Fruit fly (Drosophila melanogaster) whole organism, prepupa: ENCODE measurements around the gene kibra.

Source experiments
- CG10669 ChIP-seq: fragments of 200-800 bp; sonication (Bioruptor generic); optimal IDR thresholded peaks from 3 replicates; lab custom pipeline; 2018; ENCODE audit warnings: missing biosample characterization, mild to moderate bottlenecking, missing genetic modification characterization, moderate library complexity
- CG11762 ChIP-seq: fragments of 200-800 bp; sonication (Bioruptor generic); optimal IDR thresholded peaks from 3 replicates; lab custom pipeline; 2016; ENCODE audit warnings: missing biosample characterization, missing genetic modification characterization; ENCODE audit not compliant: insufficient read depth
- CG15336 ChIP-seq: fragments of 200-800 bp; sonication (Bioruptor generic); IDR thresholded peaks from 2 replicates; pipeline ENCODE4 v1.3.6; 2022; ENCODE audit warnings: missing biosample characterization, missing genetic modification characterization
- CG1621 ChIP-seq: fragments of 200-800 bp; sonication (Bioruptor generic); optimal IDR thresholded peaks from 3 replicates; lab custom pipeline; 2018; ENCODE audit warnings: missing biosample characterization, mild to moderate bottlenecking, missing genetic modification characterization
- CG16779 ChIP-seq: fragments of 200-800 bp; sonication (Bioruptor generic); optimal IDR thresholded peaks from 3 replicates; lab custom pipeline; 2017; ENCODE audit warnings: missing biosample characterization, mild to moderate bottlenecking, missing genetic modification characterization
- CG3032 ChIP-seq: fragments of 200-800 bp; optimal IDR thresholded peaks from 2 replicates; lab custom pipeline; 2019; ENCODE audit warnings: missing biosample characterization, mild to moderate bottlenecking, missing genetic modification characterization, moderate library complexity
- CG31627 ChIP-seq: fragments of 200-800 bp; sonication (Bioruptor generic); optimal IDR thresholded peaks from 3 replicates; lab custom pipeline; 2016; ENCODE audit warnings: missing biosample characterization, missing genetic modification characterization
- CG32006 ChIP-seq: fragments of 200-800 bp; sonication (Bioruptor generic); optimal IDR thresholded peaks from 3 replicates; lab custom pipeline; 2017; ENCODE audit warnings: missing biosample characterization, mild to moderate bottlenecking, missing genetic modification characterization
- CG3919 ChIP-seq: fragments of 200-800 bp; sonication (Bioruptor generic); optimal IDR thresholded peaks from 3 replicates; lab custom pipeline; 2016; ENCODE audit warnings: missing biosample characterization, missing genetic modification characterization
- CG6792 ChIP-seq: fragments of 200-800 bp; sonication (Bioruptor generic); optimal IDR thresholded peaks from 3 replicates; lab custom pipeline; 2016; ENCODE audit warnings: missing biosample characterization, missing genetic modification characterization
- CG6808 ChIP-seq: fragments of 200-800 bp; sonication (Bioruptor generic); optimal IDR thresholded peaks from 3 replicates; lab custom pipeline; 2017; ENCODE audit warnings: missing biosample characterization, missing genetic modification characterization, mild to moderate bottlenecking, moderate library complexity, missing genetic modification reagents
- CG6854 ChIP-seq: fragments of 200-800 bp; sonication (Bioruptor generic); optimal IDR thresholded peaks from 2 replicates; lab custom pipeline; 2017; ENCODE audit warnings: missing biosample characterization, mild to moderate bottlenecking, missing genetic modification characterization
- CG7368 ChIP-seq: fragments of 200-800 bp; sonication (Bioruptor generic); optimal IDR thresholded peaks from 3 replicates; lab custom pipeline; 2016; ENCODE audit warnings: missing biosample characterization, missing genetic modification characterization
- CG8119 ChIP-seq: fragments of 200-800 bp; sonication (Bioruptor generic); IDR thresholded peaks from 3 replicates; pipeline ENCODE4 v1.3.6; 2022; ENCODE audit warnings: missing biosample characterization, missing genetic modification characterization
- CG9139 ChIP-seq: fragments of 200-800 bp; sonication (Bioruptor generic); optimal IDR thresholded peaks from 3 replicates; lab custom pipeline; 2017; ENCODE audit warnings: missing biosample characterization, mild to moderate bottlenecking, missing genetic modification characterization
- Eip75B ChIP-seq: fragments of 200-800 bp; sonication (Bioruptor generic); optimal IDR thresholded peaks from 3 replicates; lab custom pipeline; 2016; ENCODE audit warnings: missing biosample characterization, missing genetic modification characterization
- Eip78C ChIP-seq: fragments of 200-800 bp; sonication (Bioruptor generic); peaks from one replicate; lab custom pipeline; 2016; ENCODE audit warnings: missing biosample characterization, missing genetic modification characterization
- Ets21C ChIP-seq: fragments of 200-800 bp; sonication (Bioruptor generic); optimal IDR thresholded peaks from 3 replicates; lab custom pipeline; 2016; ENCODE audit warnings: missing biosample characterization, missing genetic modification characterization
- Ets96B ChIP-seq: fragments of 200-800 bp; optimal IDR thresholded peaks from 2 replicates; lab custom pipeline; 2019; ENCODE audit warnings: missing biosample characterization, mild to moderate bottlenecking, missing genetic modification characterization, moderate library complexity
- Gug ChIP-seq: fragments of 200-800 bp; sonication (Bioruptor generic); IDR thresholded peaks from 2 replicates; pipeline ENCODE4 v1.3.6; 2022; ENCODE audit warnings: missing biosample characterization, missing genetic modification characterization
- Hr38 ChIP-seq: sonication (Bioruptor generic); optimal IDR thresholded peaks from 2 replicates; lab custom pipeline; 2016; ENCODE audit warnings: missing biosample characterization, missing genetic modification characterization
- Hr39 ChIP-seq: fragments of 200-800 bp; sonication (Bioruptor generic); optimal IDR thresholded peaks from 2 replicates; lab custom pipeline; 2016; ENCODE audit warnings: missing biosample characterization, missing genetic modification characterization
- Hr4 ChIP-seq: fragments of 200-800 bp; sonication (Bioruptor generic); optimal IDR thresholded peaks from 3 replicates; lab custom pipeline; 2016; ENCODE audit warnings: missing biosample characterization, missing genetic modification characterization
- Lpt ChIP-seq: fragments of 200-800 bp; sonication (Bioruptor generic); optimal IDR thresholded peaks from 3 replicates; lab custom pipeline; 2016; ENCODE audit warnings: missing biosample characterization, missing genetic modification characterization
- Met ChIP-seq: fragments of 200-800 bp; sonication (Bioruptor generic); optimal IDR thresholded peaks from 3 replicates; lab custom pipeline; 2016; ENCODE audit warnings: missing biosample characterization, missing genetic modification characterization
- OdsH ChIP-seq: fragments of 200-800 bp; sonication (Bioruptor generic); optimal IDR thresholded peaks from 3 replicates; lab custom pipeline; 2016; ENCODE audit warnings: missing biosample characterization, missing genetic modification characterization
- Smox ChIP-seq: fragments of 200-800 bp; sonication (Bioruptor generic); optimal IDR thresholded peaks from 3 replicates; lab custom pipeline; 2016; ENCODE audit warnings: missing biosample characterization, missing genetic modification characterization
- Sox102F ChIP-seq: fragments of 200-800 bp; sonication (Bioruptor generic); optimal IDR thresholded peaks from 2 replicates; lab custom pipeline; 2016; ENCODE audit warnings: missing biosample characterization, mild to moderate bottlenecking, missing genetic modification characterization
- Sox14 ChIP-seq: fragments of 200-800 bp; sonication (Bioruptor generic); optimal IDR thresholded peaks from 3 replicates; lab custom pipeline; 2016; ENCODE audit warnings: missing biosample characterization, missing genetic modification characterization
- Sox15 ChIP-seq: fragments of 200-800 bp; sonication (Bioruptor generic); optimal IDR thresholded peaks from 3 replicates; lab custom pipeline; 2016; ENCODE audit warnings: missing biosample characterization, missing genetic modification characterization
- achi ChIP-seq: fragments of 200-800 bp; sonication (Bioruptor generic); optimal IDR thresholded peaks from 3 replicates; lab custom pipeline; 2016; ENCODE audit warnings: missing biosample characterization, missing genetic modification characterization
- acj6 ChIP-seq: fragments of 200-800 bp; sonication (Bioruptor generic); optimal IDR thresholded peaks from 3 replicates; lab custom pipeline; 2016; ENCODE audit warnings: missing biosample characterization, missing genetic modification characterization
- cyc ChIP-seq: fragments of 200-800 bp; sonication (Bioruptor generic); optimal IDR thresholded peaks from 3 replicates; lab custom pipeline; 2016; ENCODE audit warnings: missing biosample characterization, missing genetic modification characterization
- eg ChIP-seq: fragments of 200-800 bp; sonication (Bioruptor generic); IDR thresholded peaks from 3 replicates; pipeline ENCODE4 v1.3.6; 2022; ENCODE audit warnings: missing biosample characterization, missing genetic modification characterization
- fd85E ChIP-seq: fragments of 200-800 bp; sonication (Bioruptor generic); optimal IDR thresholded peaks from 3 replicates; lab custom pipeline; 2016; ENCODE audit warnings: missing biosample characterization, missing genetic modification characterization
- fkh ChIP-seq: fragments of 200-800 bp; sonication (Bioruptor generic); optimal IDR thresholded peaks from 3 replicates; lab custom pipeline; 2017; ENCODE audit warnings: missing biosample characterization, mild to moderate bottlenecking, missing genetic modification characterization, moderate library complexity
- lz ChIP-seq: fragments of 200-800 bp; sonication (Bioruptor generic); optimal IDR thresholded peaks from 3 replicates; lab custom pipeline; 2016; ENCODE audit warnings: missing biosample characterization, missing genetic modification characterization
- net ChIP-seq: fragments of 200-800 bp; sonication (Bioruptor generic); optimal IDR thresholded peaks from 3 replicates; lab custom pipeline; 2016; ENCODE audit warnings: missing biosample characterization, missing genetic modification characterization
- pdm3 ChIP-seq: fragments of 200-800 bp; sonication (Bioruptor generic); optimal IDR thresholded peaks from 3 replicates; lab custom pipeline; 2016; ENCODE audit warnings: missing biosample characterization, missing genetic modification characterization
- spab ChIP-seq: fragments of 200-800 bp; sonication (Bioruptor generic); optimal IDR thresholded peaks from 2 replicates; lab custom pipeline; 2017; ENCODE audit warnings: missing biosample characterization, mild to moderate bottlenecking, missing genetic modification characterization, missing genetic modification reagents
- ss ChIP-seq, 2 experiments: fragments of 200-800 bp; sonication (Bioruptor generic); optimal IDR thresholded peaks; 2 replicates in 1 of 2; 3 replicates in 1 of 2; lab custom pipeline; 2017 to 2018; ENCODE audit warnings: mild to moderate bottlenecking in 2 of 2, missing biosample characterization in 2 of 2, missing genetic modification characterization in 2 of 2, moderate library complexity in 1 of 2
- svp ChIP-seq: fragments of 200-800 bp; sonication (Bioruptor generic); peaks from one replicate; lab custom pipeline; 2016; ENCODE audit warnings: missing biosample characterization, missing genetic modification characterization
- topi ChIP-seq: fragments of 200-800 bp; sonication (Bioruptor generic); optimal IDR thresholded peaks from 3 replicates; lab custom pipeline; 2016; ENCODE audit warnings: missing biosample characterization, missing genetic modification characterization
- vri ChIP-seq: fragments of 200-800 bp; sonication (Bioruptor generic); optimal IDR thresholded peaks from 3 replicates; lab custom pipeline; 2016; ENCODE audit warnings: missing biosample characterization, mild to moderate bottlenecking, missing genetic modification characterization

kibra gene

dm6 chr3R:14742928-14743327 lies 18.9 kb upstream of the kibra start (continued):
- peak; percentile 71 for TF ChIP-seq CG10669 (GFP tag; lab: Kevin White, UChicago)
- TF ChIP-seq CG6808 (GFP tag; lab: Kevin White, UChicago) = peak; percentile 62
- peak; percentile 53 for TF ChIP-seq CG6792 (GFP tag; lab: Kevin White, UChicago)
- TF ChIP-seq CG6854 (GFP tag; lab: Kevin White, UChicago) = no peak
- TF ChIP-seq CG8119 = peak; percentile 75
- TF ChIP-seq Ets21C = peak; percentile 48
- TF ChIP-seq CG31627 (GFP tag; lab: Kevin White, UChicago) = peak; percentile 66
- TF ChIP-seq CG15336 (GFP tag; lab: Robert Waterston, UW) = peak; percentile 75
- TF ChIP-seq CG3919 (GFP tag; lab: Kevin White, UChicago) = peak; percentile 63
- TF ChIP-seq Hr4 (GFP tag; lab: Kevin White, UChicago) = peak; percentile 71
- TF ChIP-seq CG3032 (tag; lab: Kevin White, UChicago) = peak; percentile 69
- peak; percentile 64 for TF ChIP-seq Hr39
- peak; percentile 66 for TF ChIP-seq lz
- peak; percentile 77 for TF ChIP-seq achi (GFP tag; lab: Kevin White, UChicago)
- TF ChIP-seq CG11762 (GFP tag; lab: Kevin White, UChicago) = peak; percentile 46
- peak; percentile 78 for TF ChIP-seq acj6
- TF ChIP-seq Lpt (GFP tag; lab: Kevin White, UChicago) = no peak
- peak; percentile 62 for TF ChIP-seq cyc

- TF ChIP-seq spab (GFP tag; lab: Kevin White, UChicago) (no peak), ss (GFP tag; optimal IDR thresholded peaks at IDR 0.05; lab: Kevin White, UChicago) (peak in 1 of 2 experiments; percentile 1), CG8119 (0 out of 3 replicates have a peak, but pooled peaks have one; percentile 15), Sox15 (GFP tag; lab: Kevin White, UChicago) (no peak), CG11762 (GFP tag; lab: Kevin White, UChicago) (no peak), Sox14 (GFP tag; lab: Kevin White, UChicago) (no peak), svp (GFP tag; lab: Kevin White, UChicago) (peak; percentile 31), fkh (GFP tag; lab: Kevin White, UChicago) (peak; percentile 3), CG9139 (no peak), acj6 (no peak), CG6792 (GFP tag; lab: Kevin White, UChicago) (no peak), Gug (GFP tag; lab: Robert Waterston, UW) (no peak), CG16779 (tag; lab: Kevin White, UChicago) (no peak)
These were observed 18.0 kb upstream of the kibra start for dm6 chr3R:14742064-14742463.

dm6 chr3R:14741192-14741915 lies 17.3 kb upstream of the kibra start, which contains the start of the genes eff and jvl:
eff (minus strand) TSS chr3R:14741319.
jvl (plus strand) TSS chr3R:14741582.
- no peak for TF ChIP-seq ss (GFP tag; optimal IDR thresholded peaks at IDR 0.05; lab: Kevin White, UChicago)
- no peak for TF ChIP-seq CG16779 (tag; lab: Kevin White, UChicago)
- TF ChIP-seq fkh (GFP tag; lab: Kevin White, UChicago) = no peak
- TF ChIP-seq CG3032 (tag; lab: Kevin White, UChicago) = no peak
- TF ChIP-seq pdm3 (GFP tag; lab: Kevin White, UChicago) = peak; percentile 58
- peak; percentile 21 for TF ChIP-seq topi (GFP tag; lab: Kevin White, UChicago)
- TF ChIP-seq Sox102F (GFP tag; lab: Kevin White, UChicago) = peak; percentile 46
- TF ChIP-seq CG6854 (GFP tag; lab: Kevin White, UChicago) = peak; percentile 38
- TF ChIP-seq Gug (GFP tag; lab: Robert Waterston, UW) = no peak
- TF ChIP-seq eg (GFP tag; lab: Robert Waterston, UW) = peak; percentile 56; the same call in 2 of the 3 replicates
- TF ChIP-seq CG3919 (GFP tag; lab: Kevin White, UChicago) = peak; percentile 29
- no peak for TF ChIP-seq CG8119
- no peak for TF ChIP-seq CG1621
- TF ChIP-seq Eip75B (GFP tag; lab: Kevin White, UChicago) = no peak
- no peak for TF ChIP-seq spab (GFP tag; lab: Kevin White, UChicago)
- TF ChIP-seq CG6808 (GFP tag; lab: Kevin White, UChicago) = no peak
- TF ChIP-seq net (GFP tag; lab: Kevin White, UChicago) = no peak
- TF ChIP-seq Sox14 (GFP tag; lab: Kevin White, UChicago) = peak; percentile 7
- TF ChIP-seq Met = peak; percentile 51
- TF ChIP-seq vri (GFP tag; lab: Kevin White, UChicago) = peak; percentile 34
- no peak for TF ChIP-seq fd85E
- TF ChIP-seq CG32006 (GFP tag; lab: Kevin White, UChicago) = no peak
- no peak for TF ChIP-seq Ets96B
- peak; percentile 42 for TF ChIP-seq lz
- peak; percentile 61 for TF ChIP-seq Ets21C
- no peak for TF ChIP-seq CG15336 (GFP tag; lab: Robert Waterston, UW)
- TF ChIP-seq CG9139 = no peak
- no peak for TF ChIP-seq CG10669 (GFP tag; lab: Kevin White, UChicago)
- TF ChIP-seq OdsH (GFP tag; lab: Kevin White, UChicago) = peak; percentile 4
- TF ChIP-seq Hr38 (GFP tag; lab: Kevin White, UChicago) = no peak
- TF ChIP-seq CG7368 = no peak
- peak; percentile 78 for TF ChIP-seq Eip78C (GFP tag; lab: Kevin White, UChicago)
- TF ChIP-seq Smox (GFP tag; lab: Kevin White, UChicago) = peak; percentile 62
